Fruit fly (Drosophila melanogaster) whole organism, adult: ENCODE results near the gene CG9338.
A peak's percentile ranks its signal among the peaks of the same experiment; 100 is the strongest.

Experiments used
- CG11617 ChIP-seq: fragments of 200-800 bp; sonication (Bioruptor generic); optimal IDR thresholded peaks from 2 replicates; lab custom pipeline; 2017; ENCODE audit warnings: mild to moderate bottlenecking, missing biosample characterization, missing genetic modification reagents, missing genetic modification characterization
- CG12768 ChIP-seq: fragments of 200-800 bp; sonication (Bioruptor generic); optimal IDR thresholded peaks from 2 replicates; lab custom pipeline; 2017; ENCODE audit warnings: missing biosample characterization, missing genetic modification characterization, mild to moderate bottlenecking, moderate library complexity, missing genetic modification reagents
- CG14711 ChIP-seq: fragments of 200-800 bp; sonication (Bioruptor generic); optimal IDR thresholded peaks from 2 replicates; lab custom pipeline; 2018; ENCODE audit warnings: missing biosample characterization, mild to moderate bottlenecking, missing genetic modification characterization, moderate library complexity
- CG1620 ChIP-seq: fragments of 200-800 bp; sonication (Bioruptor generic); optimal IDR thresholded peaks from 2 replicates; lab custom pipeline; 2016; ENCODE audit warnings: missing biosample characterization, missing genetic modification characterization
- CG33017 ChIP-seq: fragments of 200-800 bp; sonication (Bioruptor generic); optimal IDR thresholded peaks from 2 replicates; lab custom pipeline; 2018; ENCODE audit warnings: missing biosample characterization, mild to moderate bottlenecking, missing genetic modification characterization, moderate library complexity
- CG5204 ChIP-seq: fragments of 200-800 bp; sonication (Bioruptor generic); optimal IDR thresholded peaks from 2 replicates; lab custom pipeline; 2016; ENCODE audit warnings: missing biosample characterization, missing genetic modification characterization
- CG7045 ChIP-seq: fragments of 200-800 bp; sonication (Bioruptor generic); optimal IDR thresholded peaks from 2 replicates; lab custom pipeline; 2017; ENCODE audit warnings: missing biosample characterization, mild to moderate bottlenecking, missing genetic modification characterization
- CG7101 ChIP-seq: fragments of 200-800 bp; sonication (Bioruptor generic); optimal IDR thresholded peaks from 2 replicates; lab custom pipeline; 2018; ENCODE audit warnings: missing biosample characterization, mild to moderate bottlenecking, missing genetic modification characterization, moderate library complexity
- Clk ChIP-seq: fragments of 200-800 bp; sonication (Bioruptor generic); optimal IDR thresholded peaks from 2 replicates; lab custom pipeline; 2017; ENCODE audit warnings: missing biosample characterization, missing genetic modification characterization
- Crg-1 ChIP-seq: fragments of 200-800 bp; sonication (Bioruptor generic); optimal IDR thresholded peaks from 2 replicates; lab custom pipeline; 2016; ENCODE audit warnings: missing biosample characterization, missing genetic modification characterization
- Hr96 ChIP-seq: fragments of 200-800 bp; sonication (Bioruptor generic); optimal IDR thresholded peaks from 2 replicates; lab custom pipeline; 2016; ENCODE audit warnings: missing biosample characterization, missing genetic modification characterization
- Mnt ChIP-seq: fragments of 200-800 bp; sonication (Bioruptor generic); optimal IDR thresholded peaks from 2 replicates; lab custom pipeline; 2016; ENCODE audit warnings: missing biosample characterization, mild to moderate bottlenecking, missing genetic modification characterization
- bab1 ChIP-seq: fragments of 200-800 bp; sonication (Bioruptor generic); optimal IDR thresholded peaks from 3 replicates; lab custom pipeline; 2019; ENCODE audit warnings: missing biosample characterization, mild to moderate bottlenecking, missing genetic modification characterization, moderate library complexity
- cic ChIP-seq: fragments of 200-800 bp; sonication (Bioruptor generic); optimal IDR thresholded peaks from 2 replicates; lab custom pipeline; 2017; ENCODE audit warnings: missing biosample characterization, mild to moderate bottlenecking, missing genetic modification characterization, moderate library complexity
- cnc ChIP-seq, 2 experiments: fragments of >200 bp; optimal IDR thresholded peaks; 2 replicates each; lab custom pipeline; 2017
- kay ChIP-seq: fragments of 200-800 bp; sonication (Bioruptor generic); peaks from one replicate; lab custom pipeline; 2016; ENCODE audit warnings: missing biosample characterization, missing genetic modification characterization, borderline replicate concordance
- ovo ChIP-seq: fragments of 200-800 bp; sonication (Bioruptor generic); optimal IDR thresholded peaks from 2 replicates; lab custom pipeline; 2016; ENCODE audit warnings: missing biosample characterization, missing genetic modification characterization
- pad ChIP-seq: fragments of 200-800 bp; sonication (Bioruptor generic); optimal IDR thresholded peaks from 3 replicates; lab custom pipeline; 2017; ENCODE audit warnings: missing biosample characterization, missing genetic modification characterization, mild to moderate bottlenecking, moderate library complexity, missing genetic modification reagents
- tj ChIP-seq: fragments of 200-800 bp; sonication (Bioruptor generic); optimal IDR thresholded peaks from 3 replicates; lab custom pipeline; 2017; ENCODE audit warnings: missing biosample characterization, mild to moderate bottlenecking, missing genetic modification characterization, moderate library complexity
- toe ChIP-seq: fragments of 200-800 bp; sonication (Bioruptor generic); optimal IDR thresholded peaks from 2 replicates; lab custom pipeline; 2016; ENCODE audit warnings: missing biosample characterization, missing genetic modification characterization

CG9338 gene

dm6 chr2L:20874514-20874913 is 9.5 kb downstream of the CG9338 start:
- TF ChIP-seq CG1620 (no peak), Hr96 (GFP tag; lab: Kevin White, UChicago) (no peak), CG7101 (no peak), bab1 (GFP tag; lab: Kevin White, UChicago) (no peak), CG33017 (tag; lab: Kevin White, UChicago) (no peak), tj (GFP tag; lab: Kevin White, UChicago) (no peak), CG14711 (no peak), ovo (GFP tag; lab: Kevin White, UChicago) (no peak), CG11617 (GFP tag; lab: Kevin White, UChicago) (no peak), pad (GFP tag; lab: Kevin White, UChicago) (no peak), Mnt (no peak), Clk (GFP tag; lab: Kevin White, UChicago) (no peak), cnc (optimal IDR thresholded peaks at IDR 0.05; lab: Kevin White, UChicago) (no peak), cic (no peak), kay (GFP tag; lab: Kevin White, UChicago) (no peak), CG5204 (no peak), CG12768 (GFP tag; lab: Kevin White, UChicago) (no peak), Crg-1 (GFP tag; lab: Kevin White, UChicago) (no peak), toe (GFP tag; lab: Kevin White, UChicago) (no peak), CG7045 (GFP tag; lab: Kevin White, UChicago) (no peak)

- TF ChIP-seq cnc (optimal IDR thresholded peaks at IDR 0.05; lab: Kevin White, UChicago) (peak in 1 of 2 experiments; percentile 84), Clk (GFP tag; lab: Kevin White, UChicago) (no peak)
These were observed 13.0 kb downstream of the CG9338 start for dm6 chr2L:20878052-20878451.

dm6 chr2L:20878463-20878862 is 13.4 kb downstream of the CG9338 start:
- TF ChIP-seq CG1620 (no peak), Clk (GFP tag; lab: Kevin White, UChicago) (no peak), ovo (GFP tag; lab: Kevin White, UChicago) (no peak), kay (GFP tag; lab: Kevin White, UChicago) (peak; percentile 51), CG33017 (tag; lab: Kevin White, UChicago) (no peak), CG11617 (GFP tag; lab: Kevin White, UChicago) (no peak), CG14711 (no peak), bab1 (GFP tag; lab: Kevin White, UChicago) (no peak)

- TF ChIP-seq Hr96 (GFP tag; lab: Kevin White, UChicago) (no peak), kay (GFP tag; lab: Kevin White, UChicago) (peak; percentile 69)
These were observed 14.6 kb downstream of the CG9338 start for dm6 chr2L:20879567-20880141.

- TF ChIP-seq cic: no peak
- TF ChIP-seq kay (GFP tag; lab: Kevin White, UChicago): peak; percentile 24
- TF ChIP-seq CG14711: no peak
- TF ChIP-seq tj (GFP tag; lab: Kevin White, UChicago): no peak
- TF ChIP-seq Hr96 (GFP tag; lab: Kevin White, UChicago): no peak
- no peak for TF ChIP-seq CG7101
- no peak for TF ChIP-seq CG1620
These were observed 15.5 kb downstream of the CG9338 start for dm6 chr2L:20880476-20880875.

dm6 chr2L:20881353-20882079 is 16.5 kb downstream of the CG9338 start:
- TF ChIP-seq Hr96 (GFP tag; lab: Kevin White, UChicago): peak; percentile 33
- TF ChIP-seq CG5204: no peak
- TF ChIP-seq Clk (GFP tag; lab: Kevin White, UChicago): peak; percentile 21
- peak; percentile 18 for TF ChIP-seq tj (GFP tag; lab: Kevin White, UChicago)
- peak; percentile 82 for TF ChIP-seq CG12768 (GFP tag; lab: Kevin White, UChicago)
- TF ChIP-seq kay (GFP tag; lab: Kevin White, UChicago): no peak
- TF ChIP-seq CG11617 (GFP tag; lab: Kevin White, UChicago): peak; percentile 37
- TF ChIP-seq CG33017 (tag; lab: Kevin White, UChicago): peak; percentile 74
- peak; percentile 19 for TF ChIP-seq ovo (GFP tag; lab: Kevin White, UChicago)
- TF ChIP-seq CG14711: peak; percentile 75
- TF ChIP-seq CG7045 (GFP tag; lab: Kevin White, UChicago): peak; percentile 80
- no peak for TF ChIP-seq cnc (optimal IDR thresholded peaks at IDR 0.05; lab: Kevin White, UChicago)
- TF ChIP-seq Mnt: peak; percentile 4
- TF ChIP-seq cic: peak; percentile 34
- no peak for TF ChIP-seq toe (GFP tag; lab: Kevin White, UChicago)
- no peak for TF ChIP-seq bab1 (GFP tag; lab: Kevin White, UChicago)
- no peak for TF ChIP-seq Crg-1 (GFP tag; lab: Kevin White, UChicago)
- TF ChIP-seq pad (GFP tag; lab: Kevin White, UChicago): peak; percentile 51
- peak; percentile 75 for TF ChIP-seq CG7101
- no peak for TF ChIP-seq CG1620

dm6 chr2L:20883097-20883496 is 18.1 kb downstream of the CG9338 start:
- TF ChIP-seq kay (GFP tag; lab: Kevin White, UChicago): peak; percentile 91
- no peak for TF ChIP-seq Hr96 (GFP tag; lab: Kevin White, UChicago)
